Worm (Caenorhabditis elegans) whole organism, L4/young adult: ENCODE data around the gene prx-10.

Experiments used
- dao-5 ChIP-seq: sonication (generic microtip); optimal IDR thresholded peaks from 2 replicates; lab custom pipeline; 2016; ENCODE audit warnings: missing genotype, missing genetic modification characterization, moderate library complexity, missing compliant biosample characterization
- him-1 ChIP-seq: sonication (generic microtip); optimal IDR thresholded peaks from 2 replicates; lab custom pipeline; 2016; ENCODE audit warnings: missing genotype, missing genetic modification reagents, missing genetic modification characterization, missing compliant biosample characterization

- TF ChIP-seq him-1 (no peak), dao-5 (tag; lab: Kevin White, UChicago) (no peak)
Observed at ce11 chrIII:5201267-5201666, 34.9 kb upstream of the prx-10 start.
